Fruit fly (Drosophila melanogaster) whole organism, pupa: ENCODE results near the gene Naa20B.

Experiments
- CG10348 ChIP-seq: fragments of 200-800 bp; sonication (Bioruptor generic); IDR thresholded peaks from 2 replicates; pipeline ENCODE4 v1.3.6; 2022; ENCODE audit warnings: missing biosample characterization, missing genetic modification characterization
- CG12605 ChIP-seq: fragments of 200-800 bp; sonication (Bioruptor generic); IDR thresholded peaks from 2 replicates; pipeline ENCODE4 v1.3.6; 2022; ENCODE audit warnings: missing biosample characterization, missing genetic modification characterization
- CG13204 ChIP-seq: fragments of 200-800 bp; sonication (Bioruptor generic); optimal IDR thresholded peaks from 2 replicates; lab custom pipeline; 2018; ENCODE audit warnings: missing biosample characterization, mild to moderate bottlenecking, missing genetic modification characterization, moderate library complexity
- CG14655 ChIP-seq: fragments of 200-800 bp; sonication (Bioruptor generic); optimal IDR thresholded peaks from 3 replicates; lab custom pipeline; 2017; ENCODE audit warnings: mild to moderate bottlenecking, missing biosample characterization, missing genetic modification reagents, missing genetic modification characterization
- CG15710 ChIP-seq: fragments of 200-800 bp; sonication (Bioruptor generic); optimal IDR thresholded peaks from 2 replicates; lab custom pipeline; 2018; ENCODE audit warnings: missing biosample characterization, mild to moderate bottlenecking, missing genetic modification characterization, moderate library complexity
- CG17806 ChIP-seq: fragments of 200-800 bp; sonication (Bioruptor generic); optimal IDR thresholded peaks from 2 replicates; lab custom pipeline; 2018; ENCODE audit warnings: missing biosample characterization, mild to moderate bottlenecking, missing genetic modification characterization, moderate library complexity
- CG32121 ChIP-seq: fragments of 200-800 bp; sonication (Bioruptor generic); IDR thresholded peaks from 2 replicates; pipeline ENCODE4 v1.3.6; 2022; ENCODE audit warnings: missing biosample characterization, missing genetic modification characterization
- CG34367 ChIP-seq: fragments of 200-800 bp; sonication (Bioruptor generic); optimal IDR thresholded peaks from 2 replicates; lab custom pipeline; 2018; ENCODE audit warnings: missing biosample characterization, mild to moderate bottlenecking, missing genetic modification characterization
- CG4496 ChIP-seq: fragments of 200-800 bp; sonication (Bioruptor generic); IDR thresholded peaks from 3 replicates; pipeline ENCODE4 v1.3.6; 2022; ENCODE audit warnings: missing biosample characterization, missing genetic modification characterization
- CG8159 ChIP-seq: fragments of 200-800 bp; sonication (Bioruptor generic); optimal IDR thresholded peaks from 3 replicates; lab custom pipeline; 2018; ENCODE audit warnings: missing biosample characterization, mild to moderate bottlenecking, missing genetic modification characterization, moderate library complexity
- CG8301 ChIP-seq: fragments of 200-800 bp; sonication (Bioruptor generic); optimal IDR thresholded peaks from 2 replicates; lab custom pipeline; 2018; ENCODE audit warnings: missing biosample characterization, mild to moderate bottlenecking, missing genetic modification characterization
- CG9948 ChIP-seq: fragments of 200-800 bp; sonication (Bioruptor generic); optimal IDR thresholded peaks from 2 replicates; lab custom pipeline; 2018; ENCODE audit warnings: missing biosample characterization, mild to moderate bottlenecking, missing genetic modification characterization, moderate library complexity
- EcR ChIP-seq: fragments of 200-800 bp; sonication (Bioruptor generic); optimal IDR thresholded peaks from 3 replicates; lab custom pipeline; 2019; ENCODE audit warnings: missing biosample characterization, missing genetic modification characterization, mild to moderate bottlenecking, moderate library complexity, missing genetic modification reagents
- Ets98B ChIP-seq: fragments of 200-800 bp; sonication (Bioruptor generic); IDR thresholded peaks from 2 replicates; pipeline ENCODE4 v1.3.6; 2022; ENCODE audit warnings: missing biosample characterization, missing genetic modification characterization
- Pif1A ChIP-seq: fragments of 200-800 bp; sonication (Bioruptor generic); optimal IDR thresholded peaks from 3 replicates; lab custom pipeline; 2016; ENCODE audit warnings: missing biosample characterization, missing genetic modification characterization
- Pif1B ChIP-seq: fragments of 200-800 bp; sonication (Bioruptor generic); optimal IDR thresholded peaks from 3 replicates; lab custom pipeline; 2016; ENCODE audit warnings: missing biosample characterization, missing genetic modification characterization
- Snoo ChIP-seq: fragments of 200-800 bp; sonication (Bioruptor generic); optimal IDR thresholded peaks from 3 replicates; lab custom pipeline; 2017; ENCODE audit warnings: missing biosample characterization, mild to moderate bottlenecking, missing genetic modification characterization, inconsistent platforms
- fd96Ca ChIP-seq: fragments of 200-800 bp; sonication (Bioruptor generic); IDR thresholded peaks from 3 replicates; pipeline ENCODE4 v1.3.6; 2022; ENCODE audit warnings: missing biosample characterization, missing genetic modification characterization
- gl ChIP-seq: fragments of 200-800 bp; sonication (Bioruptor generic); optimal IDR thresholded peaks from 2 replicates; lab custom pipeline; 2018; ENCODE audit warnings: missing biosample characterization, mild to moderate bottlenecking, missing genetic modification characterization
- rn ChIP-seq: fragments of 200-800 bp; sonication (Bioruptor generic); IDR thresholded peaks from 2 replicates; pipeline ENCODE4 v1.3.6; 2022; ENCODE audit warnings: missing biosample characterization, missing genetic modification characterization

Naa20B gene

DNA sequence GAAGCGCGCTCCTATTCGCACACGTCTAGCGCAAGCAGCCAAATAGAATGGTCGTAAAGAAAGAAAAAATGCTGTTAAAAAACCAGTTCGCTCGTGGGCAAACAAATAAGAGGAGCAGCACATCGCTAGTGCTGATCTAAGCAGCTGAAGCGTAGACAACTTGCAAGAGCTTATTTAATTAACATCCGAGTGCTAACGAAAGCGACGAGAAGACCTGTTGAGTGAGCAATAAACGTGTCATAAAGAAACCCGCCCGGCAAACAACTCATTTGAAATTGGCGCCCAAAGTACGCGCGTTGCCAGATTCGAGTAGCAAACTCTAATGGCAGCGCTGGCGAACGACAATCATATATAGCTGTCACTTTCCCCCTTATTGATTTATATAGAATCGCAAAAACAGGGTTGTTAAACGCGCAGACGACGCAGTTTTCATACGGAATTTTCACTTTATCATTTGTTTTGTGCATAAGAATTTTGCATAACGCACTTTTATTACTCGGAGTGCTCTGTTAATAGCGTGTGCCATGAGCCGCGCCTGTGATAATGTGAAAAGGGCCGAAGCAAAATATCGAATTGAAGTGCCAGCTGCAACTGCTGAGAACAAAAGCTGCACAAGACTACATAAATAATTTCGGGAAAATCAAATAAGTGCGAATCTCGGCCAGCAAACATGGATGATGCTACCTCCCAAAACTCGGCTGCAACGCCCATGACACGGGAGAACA is 38.9 kb downstream of the Naa20B start:
- no peak for TF ChIP-seq CG13204 (GFP tag; lab: Kevin White, UChicago)
- TF ChIP-seq CG14655 (GFP tag; lab: Kevin White, UChicago) = no peak
- TF ChIP-seq CG9948 (tag; lab: Kevin White, UChicago) = no peak
- no peak for TF ChIP-seq fd96Ca
- no peak for TF ChIP-seq CG17806 (tag; lab: Kevin White, UChicago)
- TF ChIP-seq CG12605 (GFP tag; lab: Robert Waterston, UW) = no peak
- no peak for TF ChIP-seq gl (tag; lab: Kevin White, UChicago)
- TF ChIP-seq CG34367 = no peak
- TF ChIP-seq CG15710 (tag; lab: Kevin White, UChicago) = no peak
- TF ChIP-seq CG32121 (GFP tag; lab: Robert Waterston, UW) = no peak
- TF ChIP-seq Ets98B (GFP tag; lab: Robert Waterston, UW) = no peak
- no peak for TF ChIP-seq Pif1A (GFP tag; lab: Kevin White, UChicago)

DNA sequence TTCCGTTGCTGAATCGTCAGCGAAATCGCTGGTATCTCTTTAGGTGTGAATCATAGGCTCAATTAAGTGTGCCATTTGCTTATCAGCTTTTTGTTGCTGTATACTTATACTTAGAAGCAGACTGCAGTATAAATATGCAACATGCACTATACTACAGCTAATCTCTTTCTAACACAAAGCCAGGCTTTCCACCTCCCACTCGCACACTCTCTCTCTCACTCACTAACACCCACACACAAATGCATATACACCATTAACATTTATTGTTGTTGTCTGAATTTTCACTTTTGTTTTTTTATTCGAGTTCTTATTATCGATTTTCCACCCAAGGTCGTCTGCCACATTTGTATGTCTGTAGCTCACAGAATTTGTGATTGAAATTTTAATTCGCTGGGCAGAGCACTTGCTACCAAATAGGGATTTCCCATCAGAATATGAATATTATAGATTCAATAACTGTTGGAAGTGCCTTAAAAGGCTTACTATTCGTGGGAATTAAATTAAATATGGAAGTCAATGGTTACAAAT is 39.5 kb downstream of the Naa20B start:
- TF ChIP-seq CG32121 (GFP tag; lab: Robert Waterston, UW) (no peak), rn (GFP tag; lab: Robert Waterston, UW) (no peak), CG12605 (GFP tag; lab: Robert Waterston, UW) (no peak), CG9948 (tag; lab: Kevin White, UChicago) (no peak), EcR (GFP tag; lab: Kevin White, UChicago) (no peak)

- TF ChIP-seq Pif1A (GFP tag; lab: Kevin White, UChicago) (no peak), CG10348 (GFP tag; lab: Robert Waterston, UW) (no peak), CG4496 (no peak), fd96Ca (no peak), CG12605 (GFP tag; lab: Robert Waterston, UW) (no peak), Snoo (tag; lab: Kevin White, UChicago) (no peak), CG9948 (tag; lab: Kevin White, UChicago) (no peak), Pif1B (GFP tag; lab: Kevin White, UChicago) (no peak), CG15710 (tag; lab: Kevin White, UChicago) (no peak), CG13204 (GFP tag; lab: Kevin White, UChicago) (no peak), CG14655 (GFP tag; lab: Kevin White, UChicago) (no peak), CG8159 (tag; lab: Kevin White, UChicago) (no peak), EcR (GFP tag; lab: Kevin White, UChicago) (no peak)
Measured at dm6 chr2L:13304488-13304887, 47.2 kb downstream of the Naa20B start, which contains the start of gene CG16825. Gene CG16825 (plus strand): TSS chr2L:13304788.

dm6 chr2L:13305000-13305399 is 47.7 kb downstream of the Naa20B start:
- TF ChIP-seq CG8301 (tag; lab: Kevin White, UChicago) (no peak), CG17806 (tag; lab: Kevin White, UChicago) (no peak), CG8159 (tag; lab: Kevin White, UChicago) (no peak), fd96Ca (no peak), CG32121 (GFP tag; lab: Robert Waterston, UW) (no peak)

dm6 chr2L:13306655-13307054 is 49.4 kb downstream of the Naa20B start, which contains the start of gene CG43779:
Gene CG43779 (minus strand): TSS chr2L:13306755.
- TF ChIP-seq Snoo (tag; lab: Kevin White, UChicago) (no peak), CG8159 (tag; lab: Kevin White, UChicago) (no peak), Pif1B (GFP tag; lab: Kevin White, UChicago) (no peak), CG4496 (no peak), rn (GFP tag; lab: Robert Waterston, UW) (no peak), fd96Ca (no peak), EcR (GFP tag; lab: Kevin White, UChicago) (no peak), CG9948 (tag; lab: Kevin White, UChicago) (no peak), gl (tag; lab: Kevin White, UChicago) (no peak), CG14655 (GFP tag; lab: Kevin White, UChicago) (no peak), CG12605 (GFP tag; lab: Robert Waterston, UW) (no peak), CG8301 (tag; lab: Kevin White, UChicago) (no peak), CG13204 (GFP tag; lab: Kevin White, UChicago) (no peak), Pif1A (GFP tag; lab: Kevin White, UChicago) (no peak), CG10348 (GFP tag; lab: Robert Waterston, UW) (no peak)
